Fruit fly (Drosophila melanogaster): ENCODE data around the gene CG8064.
A peak's percentile ranks its signal among the peaks of the same experiment; 100 is the strongest.

CG8064 gene

DNA sequence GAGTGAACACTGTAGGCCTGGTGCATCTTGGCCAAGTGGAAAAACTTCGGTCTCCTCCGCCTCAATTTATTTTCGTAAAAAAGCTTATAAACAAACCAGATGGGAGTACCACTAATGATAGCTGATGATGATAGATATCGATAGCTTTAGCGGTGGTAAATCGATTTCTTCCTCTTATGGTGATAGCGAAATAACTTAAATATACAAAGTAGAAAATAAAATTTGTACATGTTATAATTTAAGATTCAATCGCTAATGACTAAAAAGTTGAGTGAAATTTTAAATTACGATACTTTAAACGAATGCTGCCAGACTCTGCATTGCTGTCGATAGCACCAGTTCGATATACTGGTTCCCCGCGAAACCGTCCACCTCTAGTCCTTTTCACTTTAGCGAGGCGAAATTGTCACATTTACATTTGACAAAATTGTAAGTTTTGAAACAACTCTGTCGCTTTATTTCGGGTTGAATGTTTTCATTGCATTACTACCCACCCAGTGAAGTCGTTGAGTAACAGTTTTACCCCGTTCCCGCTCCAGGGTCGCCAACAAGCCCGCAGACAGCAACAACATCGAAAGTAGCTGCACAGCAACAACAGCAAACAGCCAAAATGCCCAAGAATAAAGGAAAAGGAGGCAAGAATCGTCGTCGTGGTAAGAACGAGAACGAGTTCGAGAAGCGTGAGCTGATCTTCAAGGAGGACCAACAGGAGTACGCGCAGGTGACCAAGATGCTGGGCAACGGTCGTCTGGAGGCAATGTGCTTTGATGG is 8.9 kb upstream of the CG8064 start, which contains the start of the genes Vps39 and eIF1A (continued):
- peak; percentile 72 for TF ChIP-seq D (optimal IDR thresholded peaks at IDR 0.05)
- no peak for TF ChIP-seq D (GFP tag; optimal IDR thresholded peaks at IDR 0.05)
- no peak for TF ChIP-seq Taf1 (GFP tag; IDR thresholded peaks at IDR 0.05)
- TF ChIP-seq CG7357 (GFP tag; IDR thresholded peaks at IDR 0.05) = no peak
- TF ChIP-seq Dip2 (GFP tag; IDR thresholded peaks at IDR 0.05) = no peak
- TF ChIP-seq CG16815 (GFP tag; optimal IDR thresholded peaks at IDR 0.05) = no peak
- TF ChIP-seq crp (GFP tag; optimal IDR thresholded peaks at IDR 0.05) = peak in 1 of 2 experiments; percentile 69
- TF ChIP-seq lilli (GFP tag; optimal IDR thresholded peaks at IDR 0.05) = peak; percentile 70
- TF ChIP-seq Lim3 (GFP tag; IDR thresholded peaks at IDR 0.05) = no peak
- TF ChIP-seq tin (GFP tag; optimal IDR thresholded peaks at IDR 0.05) = peak; percentile 31
- TF ChIP-seq yki (optimal IDR thresholded peaks at IDR 0.05) = no peak
- no peak for TF ChIP-seq GATAe (GFP tag; conservative IDR thresholded peaks at IDR 0.05)
- no peak for TF ChIP-seq CG1602 (GFP tag; optimal IDR thresholded peaks at IDR 0.05)
- no peak for TF ChIP-seq CG12942 (GFP tag; optimal IDR thresholded peaks at IDR 0.05)
- no peak for TF ChIP-seq CG3163 (GFP tag; optimal IDR thresholded peaks at IDR 0.05)
- TF ChIP-seq CG9932 (GFP tag; IDR thresholded peaks at IDR 0.05) = peak; percentile 68
- TF ChIP-seq CG3726 (GFP tag; IDR thresholded peaks at IDR 0.05) = no peak
- TF ChIP-seq sim (GFP tag; IDR thresholded peaks at IDR 0.05) = no peak
- peak; percentile 84 for TF ChIP-seq Doc3 (GFP tag; IDR thresholded peaks at IDR 0.05; ENCODE audit: partially characterized antibody)
- peak; percentile 91 for TF ChIP-seq unc-4 (GFP tag; IDR thresholded peaks at IDR 0.05; ENCODE audit: partially characterized antibody)
- no peak for TF ChIP-seq CG10321 (GFP tag; IDR thresholded peaks at IDR 0.05)
- peak; percentile 20 for TF ChIP-seq Atf3 (GFP tag; optimal IDR thresholded peaks at IDR 0.05)
- no peak for TF ChIP-seq Ada2b (GFP tag; IDR thresholded peaks at IDR 0.05)
- TF ChIP-seq CG12236 (GFP tag; optimal IDR thresholded peaks at IDR 0.05) = no peak
- TF ChIP-seq CG18599 (GFP tag; optimal IDR thresholded peaks at IDR 0.05) = peak; percentile 70
- TF ChIP-seq CG2889 (GFP tag; IDR thresholded peaks at IDR 0.05) = no peak
- TF ChIP-seq Atf6 (GFP tag; IDR thresholded peaks at IDR 0.05) = no peak
- TF ChIP-seq CG5953 (GFP tag; IDR thresholded peaks at IDR 0.05) = no peak
- TF ChIP-seq CG1647 (GFP tag; optimal IDR thresholded peaks at IDR 0.05) = no peak
- no peak for TF ChIP-seq pita (GFP tag; optimal IDR thresholded peaks at IDR 0.05)
- TF ChIP-seq chinmo (GFP tag; IDR thresholded peaks at IDR 0.05; ENCODE audit: partially characterized antibody) = peak; percentile 60; the same call in 1 of the 4 replicates
- peak; percentile 45 for TF ChIP-seq CG18262 (tag; optimal IDR thresholded peaks at IDR 0.05)
- TF ChIP-seq CG2678 (tag; optimal IDR thresholded peaks at IDR 0.05) = no peak
- no peak for TF ChIP-seq Lpt (GFP tag; optimal IDR thresholded peaks at IDR 0.05)
- TF ChIP-seq CG17328 (GFP tag; IDR thresholded peaks at IDR 0.05) = no peak
- no peak for TF ChIP-seq stc (GFP tag; IDR thresholded peaks at IDR 0.05)
- TF ChIP-seq vnd (GFP tag; IDR thresholded peaks at IDR 0.05; ENCODE audit: partially characterized antibody) = peak; percentile 89
- no peak for TF ChIP-seq Poxn (GFP tag; IDR thresholded peaks at IDR 0.05)
- no peak for TF ChIP-seq Fer1 (GFP tag; optimal IDR thresholded peaks at IDR 0.05)
- peak; percentile 48 for TF ChIP-seq CG9215 (GFP tag; IDR thresholded peaks at IDR 0.05)
- no peak for TF ChIP-seq CG12104 (GFP tag; optimal IDR thresholded peaks at IDR 0.05)
- peak; percentile 13 for TF ChIP-seq CG18476 (GFP tag; optimal IDR thresholded peaks at IDR 0.05)
- TF ChIP-seq ab (GFP tag; optimal IDR thresholded peaks at IDR 0.05) = no peak
- no peak for TF ChIP-seq D19B (GFP tag; optimal IDR thresholded peaks at IDR 0.05)
- TF ChIP-seq CG7745 (tag; optimal IDR thresholded peaks at IDR 0.05) = no peak
- TF ChIP-seq CG30403 (GFP tag; optimal IDR thresholded peaks at IDR 0.05) = peak; percentile 67
- TF ChIP-seq ase (GFP tag; IDR thresholded peaks at IDR 0.05) = no peak
- peak; percentile 56 for TF ChIP-seq slbo (GFP tag; IDR thresholded peaks at IDR 0.05)
- TF ChIP-seq fu2 (GFP tag; optimal IDR thresholded peaks at IDR 0.05) = no peak
- no peak for TF ChIP-seq ap (GFP tag; IDR thresholded peaks at IDR 0.05)
- no peak for TF ChIP-seq fd96Cb (tag; optimal IDR thresholded peaks at IDR 0.05)
- TF ChIP-seq btn (GFP tag; optimal IDR thresholded peaks at IDR 0.05) = no peak

All from whole organism, embryonic.